Worm (Caenorhabditis elegans) whole organism, L3 larva: Measurements from ENCODE around the gene C05B5.12.

Experiments
- R02D3.7 ChIP-seq: fragments of 150-350 bp; optimal IDR thresholded peaks from 2 replicates; lab custom pipeline; 2014; ENCODE audit warnings: missing biosample characterization, missing genetic modification characterization
- aly-2 ChIP-seq: fragments of 150-350 bp; optimal IDR thresholded peaks from 2 replicates; lab custom pipeline; 2014; ENCODE audit warnings: missing biosample characterization, missing genetic modification characterization
- ama-1 ChIP-seq: fragments of 150-350 bp; optimal IDR thresholded peaks from 2 replicates; lab custom pipeline; 2018
- ceh-16 ChIP-seq: sonication (generic microtip); optimal IDR thresholded peaks from 2 replicates; lab custom pipeline; 2017; ENCODE audit warnings: missing biosample characterization, missing genetic modification characterization
- ceh-28 ChIP-seq: fragments of 150-350 bp; optimal IDR thresholded peaks from 2 replicates; lab custom pipeline; 2014; ENCODE audit warnings: missing biosample characterization, missing genetic modification reagents, missing genetic modification characterization
- ceh-82 ChIP-seq: fragments of 150-350 bp; optimal IDR thresholded peaks from 2 replicates; lab custom pipeline; 2014; ENCODE audit warnings: missing biosample characterization, missing genetic modification characterization
- daf-12 ChIP-seq: fragments of 150-350 bp; optimal IDR thresholded peaks from 2 replicates; lab custom pipeline; 2014; ENCODE audit warnings: missing biosample characterization, missing genetic modification reagents, missing genetic modification characterization
- egl-5 ChIP-seq: fragments of 150-350 bp; optimal IDR thresholded peaks from 2 replicates; lab custom pipeline; 2017; ENCODE audit warnings: missing biosample characterization, missing genetic modification reagents, missing genetic modification characterization, inconsistent platforms
- elt-1 ChIP-seq: fragments of 150-350 bp; optimal IDR thresholded peaks from 2 replicates; lab custom pipeline; 2014; ENCODE audit warnings: missing biosample characterization, missing genetic modification characterization
- elt-2 ChIP-seq: sonication (generic microtip); optimal IDR thresholded peaks from 2 replicates; lab custom pipeline; 2016; ENCODE audit warnings: missing genetic modification reagents, mild to moderate bottlenecking, missing genetic modification characterization, missing compliant biosample characterization
- eor-1 ChIP-seq, 2 experiments: fragments of 150-350 bp; optimal IDR thresholded peaks; 2 replicates each; lab custom pipeline; 2014 to 2018; ENCODE audit warnings: missing biosample characterization in 2 of 2, missing genetic modification characterization in 2 of 2
- fkh-2 ChIP-seq: fragments of 150-350 bp; optimal IDR thresholded peaks from 2 replicates; lab custom pipeline; 2014; ENCODE audit warnings: missing biosample characterization, missing genetic modification reagents, missing genetic modification characterization
- fos-1 ChIP-seq: fragments of 150-350 bp; optimal IDR thresholded peaks from 2 replicates; lab custom pipeline; 2014; ENCODE audit warnings: missing biosample characterization, missing genetic modification characterization
- hmg-11 ChIP-seq: sonication (generic microtip); optimal IDR thresholded peaks from 2 replicates; lab custom pipeline; 2016; ENCODE audit warnings: missing genetic modification characterization, missing compliant biosample characterization
- jun-1 ChIP-seq: fragments of 150-350 bp; optimal IDR thresholded peaks from 2 replicates; lab custom pipeline; 2014; ENCODE audit warnings: missing biosample characterization, missing genetic modification reagents, missing genetic modification characterization
- lin-15B ChIP-seq: fragments of 150-350 bp; optimal IDR thresholded peaks from 2 replicates; lab custom pipeline; 2014; ENCODE audit warnings: missing biosample characterization, missing genetic modification characterization
- lin-39 ChIP-seq: fragments of 150-350 bp; optimal IDR thresholded peaks from 2 replicates; lab custom pipeline; 2018; ENCODE audit warnings: missing biosample characterization, missing genetic modification reagents, missing genetic modification characterization
- mml-1 ChIP-seq: fragments of 150-350 bp; sonication (generic microtip); optimal IDR thresholded peaks from 3 replicates; lab custom pipeline; 2014; ENCODE audit warnings: missing biosample characterization, missing genetic modification characterization
- nfya-1 ChIP-seq: sonication (generic microtip); optimal IDR thresholded peaks from 2 replicates; lab custom pipeline; 2017; ENCODE audit warnings: missing genetic modification characterization, mild to moderate bottlenecking, missing compliant biosample characterization, antibody characterized with exemption, moderate library complexity; ENCODE audit not compliant: insufficient read depth
- nhr-12 ChIP-seq: fragments of 150-350 bp; optimal IDR thresholded peaks from 2 replicates; lab custom pipeline; 2014; ENCODE audit warnings: missing biosample characterization, missing genetic modification characterization
- nhr-23 ChIP-seq: fragments of 150-350 bp; optimal IDR thresholded peaks from 2 replicates; lab custom pipeline; 2014; ENCODE audit warnings: missing biosample characterization, missing genetic modification reagents, missing genetic modification characterization
- nhr-237 ChIP-seq: fragments of 150-350 bp; optimal IDR thresholded peaks from 2 replicates; lab custom pipeline; 2014; ENCODE audit warnings: missing biosample characterization, missing genetic modification characterization
- nhr-28 ChIP-seq: fragments of 150-350 bp; optimal IDR thresholded peaks from 2 replicates; lab custom pipeline; 2014; ENCODE audit warnings: missing biosample characterization, missing genetic modification characterization
- nhr-43 ChIP-seq: sonication (generic microtip); optimal IDR thresholded peaks from 2 replicates; lab custom pipeline; 2016; ENCODE audit warnings: mild to moderate bottlenecking, missing genetic modification characterization, missing compliant biosample characterization; ENCODE audit not compliant: poor library complexity, severe bottlenecking
- nhr-76 ChIP-seq: fragments of 150-350 bp; sonication (generic microtip); optimal IDR thresholded peaks from 5 replicates; lab custom pipeline; 2014; ENCODE audit warnings: missing biosample characterization, missing genetic modification characterization
- nhr-77 ChIP-seq: fragments of 150-350 bp; optimal IDR thresholded peaks from 2 replicates; lab custom pipeline; 2014; ENCODE audit warnings: missing biosample characterization, missing genetic modification characterization
- pha-4 ChIP-seq: fragments of 150-350 bp; optimal IDR thresholded peaks from 2 replicates; lab custom pipeline; 2014; ENCODE audit warnings: missing biosample characterization, missing genetic modification reagents, missing genetic modification characterization
- pqm-1 ChIP-seq: fragments of 150-350 bp; optimal IDR thresholded peaks from 2 replicates; lab custom pipeline; 2017; ENCODE audit warnings: missing biosample characterization, missing genetic modification characterization, inconsistent platforms
- sea-2 ChIP-seq: fragments of 150-350 bp; sonication (generic microtip); optimal IDR thresholded peaks from 4 replicates; lab custom pipeline; 2014; ENCODE audit warnings: missing biosample characterization, missing genetic modification reagents, missing genetic modification characterization
- snpc-4 ChIP-seq: fragments of 150-350 bp; optimal IDR thresholded peaks from 2 replicates; lab custom pipeline; 2014; ENCODE audit warnings: missing biosample characterization, missing genetic modification characterization
- tbx-2 ChIP-seq: sonication (generic microtip); optimal IDR thresholded peaks from 2 replicates; lab custom pipeline; 2016; ENCODE audit warnings: mild to moderate bottlenecking, missing genetic modification characterization, missing compliant biosample characterization
- unc-39 ChIP-seq: sonication (generic microtip); optimal IDR thresholded peaks from 4 replicates; lab custom pipeline; 2017; ENCODE audit warnings: missing biosample characterization, missing genetic modification characterization
- zag-1 ChIP-seq: fragments of 150-350 bp; optimal IDR thresholded peaks from 2 replicates; lab custom pipeline; 2014; ENCODE audit warnings: missing biosample characterization, missing genetic modification characterization
- ztf-11 ChIP-seq: fragments of 150-350 bp; optimal IDR thresholded peaks from 2 replicates; lab custom pipeline; 2014; ENCODE audit warnings: missing biosample characterization, missing genetic modification characterization

Gene C05B5.12

DNA sequence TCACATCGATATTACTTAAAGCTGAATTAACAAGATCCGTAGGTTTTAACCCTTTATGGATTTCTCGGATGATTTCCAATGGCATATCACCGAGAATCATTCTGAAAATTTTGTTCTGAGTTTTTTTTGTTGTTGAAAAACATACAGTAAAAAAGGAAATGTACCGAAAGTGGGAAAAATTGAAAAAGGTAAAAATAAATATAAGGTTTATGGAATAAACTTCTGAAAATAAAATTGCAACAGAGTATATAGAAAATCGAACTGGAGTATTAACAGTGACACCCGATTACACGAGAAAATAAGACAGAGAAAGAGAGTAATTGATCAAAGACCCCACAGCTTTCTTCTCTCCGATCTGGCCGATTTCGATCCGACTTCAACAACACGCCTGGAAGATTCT lies 35.3 kb upstream of the C05B5.12 start, which contains the start of gene K03H1.11:
Gene K03H1.11 (minus strand): TSS at position 101 of the 400 bp plus-strand sequence.
- TF ChIP-seq nhr-237 (tag; lab: Kevin White, UChicago) (no peak), nhr-23 (peak; percentile 13), R02D3.7 (no peak)
- TF ChIP-seq, all 47 proteins: peak for 1

- TF ChIP-seq lin-15B (tag; lab: Kevin White, UChicago) = peak; percentile 17
- TF ChIP-seq daf-12 = no peak
- no peak for TF ChIP-seq nhr-237 (tag; lab: Kevin White, UChicago)
- peak; percentile 60 for TF ChIP-seq pha-4 (tag; lab: Kevin White, UChicago)
- no peak for TF ChIP-seq ztf-11 (tag; lab: Kevin White, UChicago)
- peak; percentile 11 for TF ChIP-seq egl-5 (tag; lab: Kevin White, UChicago)
Measured at ce11 chrIII:9956123-9956522, 31.1 kb upstream of the C05B5.12 start, which contains the start of gene mog-1. Gene mog-1, minus strand, starts transcription at chrIII:9956215.

- TF ChIP-seq pha-4 (tag; lab: Kevin White, UChicago) = peak; percentile 39
- TF ChIP-seq ama-1 (lab: Kevin White, UChicago) = no peak
- peak; percentile 3 for TF ChIP-seq snpc-4 (tag; lab: Kevin White, UChicago)
- TF ChIP-seq ceh-28 (tag; lab: Kevin White, UChicago) = peak; percentile 40
- peak; percentile 62 for TF ChIP-seq fos-1 (tag; lab: Kevin White, UChicago)
- peak; percentile 20 for TF ChIP-seq nfya-1 (tag; lab: Kevin White, UChicago)
- peak; percentile 66 for TF ChIP-seq jun-1
- peak; percentile 52 for TF ChIP-seq elt-2
- TF ChIP-seq ceh-16 = no peak
- peak; percentile 50 for TF ChIP-seq pqm-1 (tag; lab: Kevin White, UChicago)
Measured at ce11 chrIII:9956665-9957401, 30.3 kb upstream of the C05B5.12 start, which contains the start of gene alx-1. Gene alx-1, plus strand, starts transcription at chrIII:9957351.

ce11 chrIII:9963447-9963846 lies 23.7 kb upstream of the C05B5.12 start:
- TF ChIP-seq zag-1 (no peak), sea-2 (no peak), nhr-23 (no peak), nhr-77 (tag; lab: Kevin White, UChicago) (no peak), fkh-2 (tag; lab: Kevin White, UChicago) (no peak), ceh-28 (tag; lab: Kevin White, UChicago) (no peak), elt-2 (no peak), elt-1 (tag; lab: Kevin White, UChicago) (no peak), pha-4 (tag; lab: Kevin White, UChicago) (no peak), nhr-43 (tag; lab: Kevin White, UChicago) (no peak), tbx-2 (no peak), ztf-11 (tag; lab: Kevin White, UChicago) (no peak), egl-5 (tag; lab: Kevin White, UChicago) (no peak), nhr-76 (tag; lab: Kevin White, UChicago) (no peak), lin-39 (no peak), lin-15B (tag; lab: Kevin White, UChicago) (no peak)

- TF ChIP-seq lin-39 (no peak), aly-2 (tag; lab: Kevin White, UChicago) (no peak), eor-1 (tag; optimal IDR thresholded peaks at IDR 0.05; lab: Kevin White, UChicago) (no peak), nhr-12 (tag; lab: Kevin White, UChicago) (no peak), mml-1 (no peak), ceh-82 (tag; lab: Kevin White, UChicago) (no peak), pha-4 (tag; lab: Kevin White, UChicago) (no peak), unc-39 (tag; lab: Kevin White, UChicago) (no peak), nhr-43 (tag; lab: Kevin White, UChicago) (no peak), fos-1 (tag; lab: Kevin White, UChicago) (no peak), hmg-11 (tag; lab: Kevin White, UChicago) (no peak), snpc-4 (tag; lab: Kevin White, UChicago) (no peak), nhr-28 (tag; lab: Kevin White, UChicago) (no peak)
Measured at ce11 chrIII:9964416-9964815, 22.8 kb upstream of the C05B5.12 start.
